Fruit fly (Drosophila melanogaster) whole organism, embryonic: Measurements from ENCODE around the gene Rab39.

ENCODE experiments used
- CG17359 ChIP-seq: fragments of 200-800 bp; sonication (Bioruptor generic); optimal IDR thresholded peaks from 3 replicates; lab custom pipeline; 2018; ENCODE audit warnings: missing biosample characterization, mild to moderate bottlenecking, missing genetic modification characterization, moderate library complexity
- rib ChIP-seq: fragments of 200-800 bp; sonication (Bioruptor generic); IDR thresholded peaks from 2 replicates; pipeline ENCODE4 v1.3.6; 2022; ENCODE audit warnings: missing biosample characterization, missing genetic modification characterization

The Rab39 gene

DNA sequence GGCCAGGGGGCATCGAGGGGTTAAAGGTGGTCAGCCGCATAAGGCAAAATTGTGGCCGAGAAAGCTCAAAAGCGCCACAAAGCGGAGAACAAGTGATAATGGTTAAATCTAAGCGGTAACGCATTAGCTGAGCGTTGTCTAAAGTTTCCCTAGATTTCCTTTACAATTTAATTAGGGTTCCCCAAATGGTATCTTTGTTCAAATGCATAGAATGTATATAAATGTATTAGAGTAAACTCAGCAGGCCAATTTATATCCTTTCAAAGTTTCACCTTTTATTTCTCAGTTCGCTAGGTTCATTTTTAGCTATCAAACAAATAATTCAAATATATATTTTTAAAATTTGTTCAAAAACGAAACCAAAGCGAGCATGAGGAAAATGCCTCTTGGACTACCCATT lies 43.2 kb downstream of the Rab39 start, which contains the start of gene CG32718 (continued):
- TF ChIP-seq CG17359 (tag; lab: Kevin White, UChicago) (no peak), rib (GFP tag; lab: Robert Waterston, UW) (no peak)
